Worm (Caenorhabditis elegans) whole organism, young adult: ENCODE measurements around the gene srw-85.

ENCODE experiments used
- Y53G8AR.9 ChIP-seq: fragments of 200-800 bp; sonication (Bioruptor generic); conservative IDR thresholded peaks from 2 replicates; pipeline ENCODE4 v1.3.6; 2022; ENCODE audit warnings: missing genetic modification reagents, missing genetic modification characterization, missing compliant biosample characterization
- Y56A3A.18 ChIP-seq: fragments of 200-800 bp; sonication (Bioruptor generic); IDR thresholded peaks from 2 replicates; pipeline ENCODE4 v1.3.6; 2022; ENCODE audit warnings: missing genetic modification reagents, missing genetic modification characterization, missing compliant biosample characterization
- ama-1 ChIP-seq, 3 experiments: fragments of 150-350 bp in 1 of 3; sonication (generic microtip) in 2 of 3; optimal IDR thresholded peaks; 2 replicates each; lab custom pipeline; 2014 to 2018; ENCODE audit warnings: missing biosample characterization in 2 of 3, missing genetic modification characterization in 2 of 3, missing genetic modification reagents in 2 of 3
- bed-2 ChIP-seq: fragments of 200-800 bp; sonication (Bioruptor generic); IDR thresholded peaks from 2 replicates; pipeline ENCODE4 v1.3.6; 2022; ENCODE audit warnings: missing genetic modification reagents, missing genetic modification characterization, missing compliant biosample characterization
- ceh-79 ChIP-seq: sonication (generic microtip); optimal IDR thresholded peaks from 2 replicates; lab custom pipeline; 2017; ENCODE audit warnings: mild to moderate bottlenecking, missing genetic modification characterization, missing compliant biosample characterization
- chd-7 ChIP-seq: sonication (generic microtip); optimal IDR thresholded peaks from 2 replicates; lab custom pipeline; 2016; ENCODE audit warnings: mild to moderate bottlenecking, missing genetic modification characterization, moderate library complexity, missing compliant biosample characterization
- egrh-3 ChIP-seq: fragments of 200-800 bp; sonication (Bioruptor generic); IDR thresholded peaks from 2 replicates; pipeline ENCODE4 v1.3.6; 2022; ENCODE audit warnings: missing genetic modification reagents, missing genetic modification characterization, missing compliant biosample characterization
- hlh-12 ChIP-seq: sonication (generic microtip); optimal IDR thresholded peaks from 2 replicates; lab custom pipeline; 2016; ENCODE audit warnings: missing genetic modification characterization, missing compliant biosample characterization
- let-526 ChIP-seq: fragments of 200-800 bp; sonication (Bioruptor generic); IDR thresholded peaks from 2 replicates; pipeline ENCODE4 v1.3.6; 2022; ENCODE audit warnings: missing genetic modification reagents, missing genetic modification characterization, missing compliant biosample characterization
- let-607 ChIP-seq, 2 experiments: fragments of 200-800 bp in 1 of 2; sonication (Bioruptor generic) in 1 of 2; sonication (generic microtip) in 1 of 2; optimal IDR thresholded peaks; 2 replicates each; lab custom pipeline; 2016 to 2018; ENCODE audit warnings: mild to moderate bottlenecking in 2 of 2, missing compliant biosample characterization in 2 of 2, missing genetic modification characterization in 2 of 2, moderate library complexity in 2 of 2, missing genotype in 1 of 2
- madf-3 ChIP-seq: fragments of 200-800 bp; sonication (Bioruptor generic); IDR thresholded peaks from 2 replicates; pipeline ENCODE4 v1.3.6; 2022; ENCODE audit warnings: missing genetic modification reagents, missing genetic modification characterization, missing compliant biosample characterization
- mel-28 ChIP-seq: sonication (generic microtip); optimal IDR thresholded peaks from 2 replicates; lab custom pipeline; 2016; ENCODE audit warnings: borderline replicate concordance, mild to moderate bottlenecking, missing genetic modification characterization, missing compliant biosample characterization
- sea-2 ChIP-seq: fragments of 200-800 bp; sonication (Bioruptor generic); IDR thresholded peaks from 2 replicates; pipeline ENCODE4 v1.3.6; 2022; ENCODE audit warnings: missing genetic modification characterization, missing compliant biosample characterization
- unc-62 ChIP-seq: fragments of 150-350 bp; optimal IDR thresholded peaks from 2 replicates; lab custom pipeline; 2014; ENCODE audit warnings: missing biosample characterization, missing genetic modification reagents, missing genetic modification characterization

- no peak for TF ChIP-seq ama-1 (optimal IDR thresholded peaks at IDR 0.05; lab: Kevin White, UChicago)
- no peak for TF ChIP-seq ama-1 (GFP tag; optimal IDR thresholded peaks at IDR 0.05; lab: Kevin White, UChicago)
- no peak for TF ChIP-seq chd-7
- no peak for TF ChIP-seq egrh-3
- TF ChIP-seq ceh-79 (tag; lab: Kevin White, UChicago), result no peak
- no peak for TF ChIP-seq hlh-12 (tag; lab: Kevin White, UChicago)
- no peak for TF ChIP-seq bed-2 (GFP tag; lab: Robert Waterston, UW)
- TF ChIP-seq let-607 (tag; optimal IDR thresholded peaks at IDR 0.05; lab: Kevin White, UChicago), result no peak
- no peak for TF ChIP-seq let-526 (GFP tag; lab: Robert Waterston, UW)
- no peak for TF ChIP-seq sea-2 (GFP tag; lab: Robert Waterston, UW)
- peak; percentile 3 for TF ChIP-seq unc-62 (GFP tag; lab: Kevin White, UChicago)
- no peak for TF ChIP-seq Y56A3A.18 (GFP tag; lab: Robert Waterston, UW)
- no peak for TF ChIP-seq madf-3 (GFP tag; lab: Robert Waterston, UW)
- TF ChIP-seq mel-28 (tag; lab: Kevin White, UChicago), result no peak
- no peak for TF ChIP-seq Y53G8AR.9 (GFP tag; lab: Robert Waterston, UW)
These were observed 12.7 kb upstream of the srw-85 start for ce11 chrV:19443599-19443998.
